In genomic region chr3R:10530297-10530966, dm6 we compare ENCODE assay signal across 2 fruit fly cellular contexts.
TF ChIP-seq lines count a peak whose summit lies in the region.

No protein-coding gene starts in this region.

TF ChIP-seq in whole organism, embryonic, 481 proteins besides CTCF, POLR2A, EP300 and RAD21 (continued from another document):
- TF ChIP-seq CG4424 (GFP tag; optimal IDR thresholded peaks at IDR 0.05; lab: Kevin White, UChicago) (no peak), bsh (GFP tag; optimal IDR thresholded peaks at IDR 0.05; lab: Kevin White, UChicago) (peak in 1 of 2 experiments; percentile 33), CG2678 (tag; optimal IDR thresholded peaks at IDR 0.05; lab: Kevin White, UChicago) (no peak), org-1 (GFP tag; optimal IDR thresholded peaks at IDR 0.05; lab: Kevin White, UChicago) (no peak), bbx (GFP tag; IDR thresholded peaks at IDR 0.05; lab: Robert Waterston, UW; ENCODE audit: partially characterized antibody) (no peak), chm (GFP tag; IDR thresholded peaks at IDR 0.05; lab: Robert Waterston, UW) (no peak), H15 (GFP tag; IDR thresholded peaks at IDR 0.05; lab: Robert Waterston, UW) (no peak), Xrp1 (GFP tag; IDR thresholded peaks at IDR 0.05; lab: Robert Waterston, UW) (peak; percentile 38; the same call in 1 of the 2 replicates), ato (GFP tag; IDR thresholded peaks at IDR 0.05; lab: Robert Waterston, UW; ENCODE audit: partially characterized antibody) (no peak), MESR4 (GFP tag; optimal IDR thresholded peaks at IDR 0.05; lab: Kevin White, UChicago) (no peak), D19A (tag; optimal IDR thresholded peaks at IDR 0.05; lab: Kevin White, UChicago) (no peak)

TF ChIP-seq in whole organism, prepupa, 60 proteins besides CTCF, POLR2A, EP300 and RAD21 (continued from another document):
- no peak for TF ChIP-seq CG4318 (GFP tag; optimal IDR thresholded peaks at IDR 0.05; lab: Kevin White, UChicago)
- peak; percentile 68 for TF ChIP-seq Eip75B (GFP tag; optimal IDR thresholded peaks at IDR 0.05; lab: Kevin White, UChicago)
- TF ChIP-seq eg (GFP tag; IDR thresholded peaks at IDR 0.05; lab: Robert Waterston, UW), result no peak
- TF ChIP-seq CG3032 (tag; optimal IDR thresholded peaks at IDR 0.05; lab: Kevin White, UChicago), result peak; percentile 57
- peak; percentile 81 for TF ChIP-seq esn (GFP tag; optimal IDR thresholded peaks at IDR 0.05; lab: Kevin White, UChicago)
- peak; percentile 39 for TF ChIP-seq OdsH (GFP tag; optimal IDR thresholded peaks at IDR 0.05; lab: Kevin White, UChicago)
- peak; percentile 47 for TF ChIP-seq CG32006 (GFP tag; optimal IDR thresholded peaks at IDR 0.05; lab: Kevin White, UChicago)
- peak; percentile 63 for TF ChIP-seq CG3919 (GFP tag; optimal IDR thresholded peaks at IDR 0.05; lab: Kevin White, UChicago)
- TF ChIP-seq Sox14 (GFP tag; optimal IDR thresholded peaks at IDR 0.05; lab: Kevin White, UChicago), result peak; percentile 71
- TF ChIP-seq topi (GFP tag; optimal IDR thresholded peaks at IDR 0.05; lab: Kevin White, UChicago), result peak; percentile 78
- TF ChIP-seq dsx (GFP tag; optimal IDR thresholded peaks at IDR 0.05; lab: Kevin White, UChicago; ENCODE audit: poor library complexity, severe bottlenecking), result peak; percentile 54
- TF ChIP-seq Sox102F (GFP tag; optimal IDR thresholded peaks at IDR 0.05; lab: Kevin White, UChicago), result peak; percentile 73
- peak; percentile 67 for TF ChIP-seq CG31627 (GFP tag; optimal IDR thresholded peaks at IDR 0.05; lab: Kevin White, UChicago)
- no peak for TF ChIP-seq fd85E (GFP tag; optimal IDR thresholded peaks at IDR 0.05; lab: Kevin White, UChicago)
- TF ChIP-seq ss (GFP tag; optimal IDR thresholded peaks at IDR 0.05; lab: Kevin White, UChicago), result peak; percentile 22 to 61
- TF ChIP-seq spab (GFP tag; optimal IDR thresholded peaks at IDR 0.05; lab: Kevin White, UChicago), result peak; percentile 45
- TF ChIP-seq CG9139 (GFP tag; optimal IDR thresholded peaks at IDR 0.05; lab: Kevin White, UChicago), result peak; percentile 19
- TF ChIP-seq acj6 (GFP tag; optimal IDR thresholded peaks at IDR 0.05; lab: Kevin White, UChicago), result peak; percentile 66
- TF ChIP-seq CG15336 (GFP tag; IDR thresholded peaks at IDR 0.05; lab: Robert Waterston, UW), result no peak
- TF ChIP-seq Hr38 (GFP tag; optimal IDR thresholded peaks at IDR 0.05; lab: Kevin White, UChicago), result no peak
- TF ChIP-seq CG6808 (GFP tag; optimal IDR thresholded peaks at IDR 0.05; lab: Kevin White, UChicago), result peak; percentile 55
- peak; percentile 40 for TF ChIP-seq pdm3 (GFP tag; optimal IDR thresholded peaks at IDR 0.05; lab: Kevin White, UChicago)
- peak; percentile 66 for TF ChIP-seq Hr39 (GFP tag; optimal IDR thresholded peaks at IDR 0.05; lab: Kevin White, UChicago)
- no peak for TF ChIP-seq Eip93F (GFP tag; optimal IDR thresholded peaks at IDR 0.05; lab: Kevin White, UChicago)
- peak; percentile 32 for TF ChIP-seq CG8319 (GFP tag; optimal IDR thresholded peaks at IDR 0.05; lab: Kevin White, UChicago)
- TF ChIP-seq Gug (GFP tag; IDR thresholded peaks at IDR 0.05; lab: Robert Waterston, UW), result no peak
- TF ChIP-seq CG11294 (GFP tag; IDR thresholded peaks at IDR 0.05; lab: Robert Waterston, UW), result no peak
- peak; percentile 59 for TF ChIP-seq achi (GFP tag; optimal IDR thresholded peaks at IDR 0.05; lab: Kevin White, UChicago)
- no peak for TF ChIP-seq dac (GFP tag; optimal IDR thresholded peaks at IDR 0.05; lab: Kevin White, UChicago)
- TF ChIP-seq CG10631 (GFP tag; optimal IDR thresholded peaks at IDR 0.05; lab: Kevin White, UChicago), result peak; percentile 49
- TF ChIP-seq Eip78C (GFP tag; lab: Kevin White, UChicago), result peak; percentile 86
- peak; percentile 37 for TF ChIP-seq fd59A (GFP tag; optimal IDR thresholded peaks at IDR 0.05; lab: Kevin White, UChicago)
- no peak for TF ChIP-seq CG8119 (GFP tag; IDR thresholded peaks at IDR 0.05; lab: Robert Waterston, UW)
- TF ChIP-seq CG1621 (tag; optimal IDR thresholded peaks at IDR 0.05; lab: Kevin White, UChicago), result peak; percentile 52
- peak; percentile 43 for TF ChIP-seq CG7368 (GFP tag; optimal IDR thresholded peaks at IDR 0.05; lab: Kevin White, UChicago)
- TF ChIP-seq cyc (GFP tag; optimal IDR thresholded peaks at IDR 0.05; lab: Kevin White, UChicago), result peak; percentile 69
